Worm (Caenorhabditis elegans) whole organism, L3 larva: ENCODE data around the gene F12E12.6.

ENCODE experiments used
- R02D3.7 ChIP-seq: fragments of 150-350 bp; optimal IDR thresholded peaks from 2 replicates; lab custom pipeline; 2014; ENCODE audit warnings: missing biosample characterization, missing genetic modification characterization
- ZK546.5 ChIP-seq: sonication (generic microtip); optimal IDR thresholded peaks from 2 replicates; lab custom pipeline; 2017; ENCODE audit warnings: missing biosample characterization, missing genetic modification characterization
- aly-2 ChIP-seq: fragments of 150-350 bp; optimal IDR thresholded peaks from 2 replicates; lab custom pipeline; 2014; ENCODE audit warnings: missing biosample characterization, missing genetic modification characterization
- ceh-28 ChIP-seq: fragments of 150-350 bp; optimal IDR thresholded peaks from 2 replicates; lab custom pipeline; 2014; ENCODE audit warnings: missing biosample characterization, missing genetic modification reagents, missing genetic modification characterization
- ceh-82 ChIP-seq: fragments of 150-350 bp; optimal IDR thresholded peaks from 2 replicates; lab custom pipeline; 2014; ENCODE audit warnings: missing biosample characterization, missing genetic modification characterization
- ceh-9 ChIP-seq: sonication (generic microtip); optimal IDR thresholded peaks from 2 replicates; lab custom pipeline; 2018; ENCODE audit warnings: missing biosample characterization, missing genetic modification characterization
- daf-12 ChIP-seq: fragments of 150-350 bp; optimal IDR thresholded peaks from 2 replicates; lab custom pipeline; 2014; ENCODE audit warnings: missing biosample characterization, missing genetic modification reagents, missing genetic modification characterization
- egl-5 ChIP-seq: fragments of 150-350 bp; optimal IDR thresholded peaks from 2 replicates; lab custom pipeline; 2017; ENCODE audit warnings: missing biosample characterization, missing genetic modification reagents, missing genetic modification characterization, inconsistent platforms
- elt-1 ChIP-seq: fragments of 150-350 bp; optimal IDR thresholded peaks from 2 replicates; lab custom pipeline; 2014; ENCODE audit warnings: missing biosample characterization, missing genetic modification characterization
- elt-3 ChIP-seq, 3 experiments: fragments of 150-350 bp in 1 of 3; sonication (generic microtip) in 2 of 3; optimal IDR thresholded peaks; 2 replicates in 2 of 3; 4 replicates in 1 of 3; lab custom pipeline; 2014 to 2017; ENCODE audit warnings: missing biosample characterization in 3 of 3, missing genetic modification characterization in 3 of 3
- eor-1 ChIP-seq, 2 experiments: fragments of 150-350 bp; optimal IDR thresholded peaks; 2 replicates each; lab custom pipeline; 2014 to 2018; ENCODE audit warnings: missing biosample characterization in 2 of 2, missing genetic modification characterization in 2 of 2
- fkh-2 ChIP-seq: fragments of 150-350 bp; optimal IDR thresholded peaks from 2 replicates; lab custom pipeline; 2014; ENCODE audit warnings: missing biosample characterization, missing genetic modification reagents, missing genetic modification characterization
- hmg-11 ChIP-seq: sonication (generic microtip); optimal IDR thresholded peaks from 2 replicates; lab custom pipeline; 2016; ENCODE audit warnings: missing genetic modification characterization, missing compliant biosample characterization
- lin-15B ChIP-seq: fragments of 150-350 bp; optimal IDR thresholded peaks from 2 replicates; lab custom pipeline; 2014; ENCODE audit warnings: missing biosample characterization, missing genetic modification characterization
- lin-39 ChIP-seq: fragments of 150-350 bp; optimal IDR thresholded peaks from 2 replicates; lab custom pipeline; 2018; ENCODE audit warnings: missing biosample characterization, missing genetic modification reagents, missing genetic modification characterization
- lsy-12 ChIP-seq: sonication (generic microtip); optimal IDR thresholded peaks from 2 replicates; lab custom pipeline; 2016; ENCODE audit warnings: mild to moderate bottlenecking, missing genetic modification characterization, missing compliant biosample characterization
- mdl-1 ChIP-seq: fragments of 150-350 bp; optimal IDR thresholded peaks from 2 replicates; lab custom pipeline; 2014; ENCODE audit warnings: missing biosample characterization, missing genetic modification characterization
- mml-1 ChIP-seq: fragments of 150-350 bp; sonication (generic microtip); optimal IDR thresholded peaks from 3 replicates; lab custom pipeline; 2014; ENCODE audit warnings: missing biosample characterization, missing genetic modification characterization
- nfya-1 ChIP-seq: sonication (generic microtip); optimal IDR thresholded peaks from 2 replicates; lab custom pipeline; 2017; ENCODE audit warnings: missing genetic modification characterization, mild to moderate bottlenecking, missing compliant biosample characterization, antibody characterized with exemption, moderate library complexity; ENCODE audit not compliant: insufficient read depth
- nhr-12 ChIP-seq: fragments of 150-350 bp; optimal IDR thresholded peaks from 2 replicates; lab custom pipeline; 2014; ENCODE audit warnings: missing biosample characterization, missing genetic modification characterization
- nhr-23 ChIP-seq: fragments of 150-350 bp; optimal IDR thresholded peaks from 2 replicates; lab custom pipeline; 2014; ENCODE audit warnings: missing biosample characterization, missing genetic modification reagents, missing genetic modification characterization
- nhr-25 ChIP-seq: sonication (generic microtip); optimal IDR thresholded peaks from 2 replicates; lab custom pipeline; 2017; ENCODE audit warnings: missing biosample characterization, missing genetic modification characterization
- nhr-28 ChIP-seq: fragments of 150-350 bp; optimal IDR thresholded peaks from 2 replicates; lab custom pipeline; 2014; ENCODE audit warnings: missing biosample characterization, missing genetic modification characterization
- nhr-43 ChIP-seq: sonication (generic microtip); optimal IDR thresholded peaks from 2 replicates; lab custom pipeline; 2016; ENCODE audit warnings: mild to moderate bottlenecking, missing genetic modification characterization, missing compliant biosample characterization; ENCODE audit not compliant: poor library complexity, severe bottlenecking
- nhr-67 ChIP-seq: fragments of 150-350 bp; optimal IDR thresholded peaks from 2 replicates; lab custom pipeline; 2014; ENCODE audit warnings: missing biosample characterization, missing genetic modification characterization
- nhr-77 ChIP-seq: fragments of 150-350 bp; optimal IDR thresholded peaks from 2 replicates; lab custom pipeline; 2014; ENCODE audit warnings: missing biosample characterization, missing genetic modification characterization
- pha-4 ChIP-seq: fragments of 150-350 bp; optimal IDR thresholded peaks from 2 replicates; lab custom pipeline; 2014; ENCODE audit warnings: missing biosample characterization, missing genetic modification reagents, missing genetic modification characterization
- pqm-1 ChIP-seq: fragments of 150-350 bp; optimal IDR thresholded peaks from 2 replicates; lab custom pipeline; 2017; ENCODE audit warnings: missing biosample characterization, missing genetic modification characterization, inconsistent platforms
- skn-1 ChIP-seq: fragments of 150-350 bp; optimal IDR thresholded peaks from 2 replicates; lab custom pipeline; 2014; ENCODE audit warnings: missing biosample characterization, missing genetic modification characterization
- zag-1 ChIP-seq: fragments of 150-350 bp; optimal IDR thresholded peaks from 2 replicates; lab custom pipeline; 2014; ENCODE audit warnings: missing biosample characterization, missing genetic modification characterization
- ztf-11 ChIP-seq: fragments of 150-350 bp; optimal IDR thresholded peaks from 2 replicates; lab custom pipeline; 2014; ENCODE audit warnings: missing biosample characterization, missing genetic modification characterization
- ztf-4 ChIP-seq: fragments of 150-350 bp; optimal IDR thresholded peaks from 2 replicates; lab custom pipeline; 2014; ENCODE audit warnings: missing biosample characterization, missing genetic modification characterization

Gene F12E12.6

ce11 chrII:3781238-3781637 is 44.5 kb upstream of the F12E12.6 start:
- no peak for TF ChIP-seq mml-1 (tag; lab: Kevin White, UChicago)
- TF ChIP-seq aly-2: no peak
- no peak for TF ChIP-seq lin-15B (tag; lab: Kevin White, UChicago)
- no peak for TF ChIP-seq pqm-1 (tag; lab: Kevin White, UChicago)
- no peak for TF ChIP-seq egl-5
- TF ChIP-seq mdl-1 (tag; lab: Kevin White, UChicago): no peak
- no peak for TF ChIP-seq ZK546.5
- no peak for TF ChIP-seq nhr-67
- TF ChIP-seq ceh-28 (tag; lab: Kevin White, UChicago): no peak
- no peak for TF ChIP-seq daf-12 (tag; lab: Kevin White, UChicago)
- TF ChIP-seq nfya-1 (tag; lab: Kevin White, UChicago): no peak
- TF ChIP-seq ztf-4 (tag; lab: Kevin White, UChicago): no peak
- no peak for TF ChIP-seq lin-39 (tag; lab: Kevin White, UChicago)
- TF ChIP-seq R02D3.7 (tag; lab: Kevin White, UChicago): no peak
- no peak for TF ChIP-seq nhr-77
- no peak for TF ChIP-seq lsy-12 (tag; lab: Kevin White, UChicago)
- TF ChIP-seq nhr-12: no peak

ce11 chrII:3779463-3779862 is 42.7 kb upstream of the F12E12.6 start, which contains the start of gene T24E12.11:
TSS of gene T24E12.11 (minus strand) at chrII:3779563.
- no peak for TF ChIP-seq lsy-12 (tag; lab: Kevin White, UChicago)
- no peak for TF ChIP-seq nhr-25 (tag; lab: Kevin White, UChicago)
- TF ChIP-seq ZK546.5: no peak
- no peak for TF ChIP-seq skn-1
- no peak for TF ChIP-seq zag-1
- TF ChIP-seq eor-1 (tag; optimal IDR thresholded peaks at IDR 0.05; lab: Kevin White, UChicago): no peak
- TF ChIP-seq hmg-11 (tag; lab: Kevin White, UChicago): no peak
- no peak for TF ChIP-seq R02D3.7 (tag; lab: Kevin White, UChicago)
- TF ChIP-seq ztf-11 (tag; lab: Kevin White, UChicago): no peak
- TF ChIP-seq nhr-77: no peak
- no peak for TF ChIP-seq daf-12 (tag; lab: Kevin White, UChicago)
- no peak for TF ChIP-seq elt-3 (tag; optimal IDR thresholded peaks at IDR 0.05; lab: Kevin White, UChicago)
- TF ChIP-seq ceh-28 (tag; lab: Kevin White, UChicago): no peak
- TF ChIP-seq elt-1 (tag; lab: Kevin White, UChicago): no peak
- TF ChIP-seq lin-15B (tag; lab: Kevin White, UChicago): no peak
- no peak for TF ChIP-seq pha-4 (tag; lab: Kevin White, UChicago)
- TF ChIP-seq mdl-1 (tag; lab: Kevin White, UChicago): no peak

- no peak for TF ChIP-seq egl-5
- TF ChIP-seq lin-39 (tag; lab: Kevin White, UChicago): no peak
- no peak for TF ChIP-seq daf-12 (tag; lab: Kevin White, UChicago)
- TF ChIP-seq fkh-2 (tag; lab: Kevin White, UChicago): no peak
- TF ChIP-seq nhr-23 (tag; lab: Kevin White, UChicago): no peak
- no peak for TF ChIP-seq ceh-82 (tag; lab: Kevin White, UChicago)
- TF ChIP-seq lin-15B (tag; lab: Kevin White, UChicago): no peak
- no peak for TF ChIP-seq ztf-4 (tag; lab: Kevin White, UChicago)
Measured at ce11 chrII:3777802-3778201, 41.1 kb upstream of the F12E12.6 start.

DNA sequence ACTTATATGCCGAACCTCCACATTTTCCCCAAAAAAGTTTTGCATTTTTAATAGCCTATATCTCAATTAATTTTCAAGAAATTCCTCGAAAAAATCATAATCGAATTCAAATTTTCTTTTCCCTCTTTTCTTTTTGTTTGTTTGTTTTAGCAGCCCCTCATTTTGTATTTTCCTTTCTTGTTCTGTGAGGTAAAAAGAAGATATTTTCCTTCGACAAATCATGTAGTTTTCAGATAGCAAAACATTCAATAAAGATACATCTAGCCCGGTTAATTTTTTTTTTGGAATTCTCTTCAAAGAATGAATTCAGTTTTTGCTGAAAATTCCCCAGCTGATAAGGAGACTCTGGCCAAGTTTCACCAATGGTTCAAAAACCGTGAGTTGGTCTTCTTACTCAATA is 39.0 kb upstream of the F12E12.6 start, which contains the start of gene T24E12.3:
TSS of gene T24E12.3 (plus strand) at position 301 of the 400 bp plus-strand sequence.
- TF ChIP-seq nhr-28 (tag; lab: Kevin White, UChicago): no peak
- no peak for TF ChIP-seq lin-15B (tag; lab: Kevin White, UChicago)
- no peak for TF ChIP-seq aly-2

DNA sequence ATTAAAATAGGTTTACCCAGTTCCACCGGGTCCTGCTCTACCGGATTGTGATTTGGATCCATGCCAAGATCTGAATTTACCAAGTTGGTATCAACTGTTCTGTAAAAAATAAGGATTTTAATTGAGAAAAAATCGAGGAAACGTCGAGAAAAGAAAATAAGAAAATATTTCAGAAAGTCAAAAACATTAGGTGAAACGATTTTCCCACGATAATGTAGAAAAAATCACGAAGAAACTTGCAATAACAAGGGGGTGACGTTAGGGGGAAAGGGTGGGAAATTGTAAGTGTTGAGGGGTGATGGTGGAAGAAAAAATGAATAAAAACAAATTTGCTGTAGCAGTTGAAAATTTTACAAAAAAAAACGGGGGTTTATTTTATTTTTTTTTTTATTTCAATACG is 36.4 kb upstream of the F12E12.6 start, which contains the start of gene T24E12.10:
TSS of gene T24E12.10 (minus strand) at position 101 of the 400 bp plus-strand sequence.
- TF ChIP-seq ztf-4 (tag; lab: Kevin White, UChicago) (no peak), pha-4 (tag; lab: Kevin White, UChicago) (no peak), ztf-11 (tag; lab: Kevin White, UChicago) (no peak), ceh-9 (tag; lab: Kevin White, UChicago) (no peak), nfya-1 (tag; lab: Kevin White, UChicago) (no peak), nhr-12 (no peak), ceh-28 (tag; lab: Kevin White, UChicago) (no peak), nhr-43 (tag; lab: Kevin White, UChicago) (no peak)
